Worm (Caenorhabditis elegans) whole organism, L4 larva: ENCODE data around the gene wsp-1.

Source experiments
- Y5F2A.4 ChIP-seq: fragments of 200-800 bp; sonication (Bioruptor generic); optimal IDR thresholded peaks from 2 replicates; lab custom pipeline; 2018; ENCODE audit warnings: mild to moderate bottlenecking, missing genetic modification characterization, missing compliant biosample characterization
- nhr-25 ChIP-seq: sonication (generic microtip); optimal IDR thresholded peaks from 2 replicates; lab custom pipeline; 2017; ENCODE audit warnings: missing genetic modification characterization, mild to moderate bottlenecking, missing compliant biosample characterization, antibody characterized with exemption, moderate library complexity, borderline replicate concordance; ENCODE audit not compliant: insufficient read depth
- nhr-41 ChIP-seq: fragments of 200-800 bp; sonication (Bioruptor generic); IDR thresholded peaks from 2 replicates; pipeline ENCODE4 v1.3.6; 2022; ENCODE audit warnings: missing genetic modification reagents, missing genetic modification characterization, missing compliant biosample characterization
- nhr-77 ChIP-seq: fragments of 150-350 bp; optimal IDR thresholded peaks from 2 replicates; lab custom pipeline; 2014; ENCODE audit warnings: missing biosample characterization, missing genetic modification characterization
- ztf-7 ChIP-seq: fragments of 150-350 bp; optimal IDR thresholded peaks from 2 replicates; lab custom pipeline; 2014; ENCODE audit warnings: missing biosample characterization, missing genetic modification characterization

ce11 chrIV:8233268-8233667, 34.5 kb upstream of the wsp-1 start:
- TF ChIP-seq Y5F2A.4 = no peak
- no peak for TF ChIP-seq nhr-77
- no peak for TF ChIP-seq ztf-7 (tag; lab: Kevin White, UChicago)
- TF ChIP-seq nhr-25 = no peak
- no peak for TF ChIP-seq nhr-41 (GFP tag; lab: Robert Waterston, UW)
